Fruit fly (Drosophila melanogaster): ENCODE results near the gene CG31086.

CG31086 gene

dm6 chr3R:26188708-26189107 lies 3.7 kb downstream of the CG31086 start, which contains the start of gene CG6073 (continued):
- TF ChIP-seq CG1529 (GFP tag; optimal IDR thresholded peaks at IDR 0.05) (no peak), CG3163 (GFP tag; optimal IDR thresholded peaks at IDR 0.05) (peak; percentile 46), stwl (tag; optimal IDR thresholded peaks at IDR 0.05) (peak; percentile 98), CG4854 (GFP tag; optimal IDR thresholded peaks at IDR 0.05) (peak; percentile 30), CG13287 (GFP tag; IDR thresholded peaks at IDR 0.05; ENCODE audit: partially characterized antibody) (peak; percentile 69), sob (GFP tag; IDR thresholded peaks at IDR 0.05) (peak; percentile 64), CG14667 (GFP tag; IDR thresholded peaks at IDR 0.05) (no peak), onecut (GFP tag; IDR thresholded peaks at IDR 0.05) (0 out of 2 replicates have a peak, but pooled peaks have one; percentile 6), ham (GFP tag; IDR thresholded peaks at IDR 0.05) (no peak), emc (GFP tag; optimal IDR thresholded peaks at IDR 0.05) (peak; percentile 34), NfI (GFP tag; optimal IDR thresholded peaks at IDR 0.05) (peak; percentile 49), CG15514 (GFP tag; optimal IDR thresholded peaks at IDR 0.05) (peak; percentile 87), mirr (GFP tag; optimal IDR thresholded peaks at IDR 0.05) (peak; percentile 24), jigr1 (GFP tag; IDR thresholded peaks at IDR 0.05) (no peak), unpg (GFP tag; optimal IDR thresholded peaks at IDR 0.05) (peak; percentile 35), CG1233 (GFP tag; optimal IDR thresholded peaks at IDR 0.05) (no peak), yki (optimal IDR thresholded peaks at IDR 0.05) (peak; percentile 12), CoRest (tag; optimal IDR thresholded peaks at IDR 0.05) (peak; percentile 73), CG9437 (GFP tag; optimal IDR thresholded peaks at IDR 0.05) (no peak), nau (GFP tag; optimal IDR thresholded peaks at IDR 0.05) (no peak), Oli (tag; optimal IDR thresholded peaks at IDR 0.05) (peak; percentile 3), Mes4 (GFP tag; optimal IDR thresholded peaks at IDR 0.05) (peak; percentile 15), eve (GFP tag; optimal IDR thresholded peaks at IDR 0.05) (peak in 1 of 2 experiments; percentile 54), so (GFP tag; IDR thresholded peaks at IDR 0.05) (0 out of 3 replicates have a peak, but pooled peaks have one; percentile 36), CG6272 (GFP tag; IDR thresholded peaks at IDR 0.05) (peak; percentile 33; the same call in 1 of the 2 replicates), CG17612 (GFP tag; IDR thresholded peaks at IDR 0.05) (0 out of 2 replicates have a peak, but pooled peaks have one; percentile 11), Lhr (GFP tag; optimal IDR thresholded peaks at IDR 0.05) (peak; percentile 98), slp2 (GFP tag; optimal IDR thresholded peaks at IDR 0.05) (peak; percentile 21), CG13894 (tag; optimal IDR thresholded peaks at IDR 0.05) (peak; percentile 83), ranshi (GFP tag; IDR thresholded peaks at IDR 0.05) (peak; percentile 40; the same call in 1 of the 2 replicates), CG17359 (tag; optimal IDR thresholded peaks at IDR 0.05) (peak; percentile 1), Ptx1 (GFP tag; IDR thresholded peaks at IDR 0.05) (peak; percentile 57), caup (GFP tag; optimal IDR thresholded peaks at IDR 0.05; ENCODE audit: severe bottlenecking) (peak; percentile 18), B-H2 (GFP tag; optimal IDR thresholded peaks at IDR 0.05) (peak; percentile 52), fd64A (GFP tag; optimal IDR thresholded peaks at IDR 0.05) (no peak), Adf1 (GFP tag; IDR thresholded peaks at IDR 0.05) (peak; percentile 33), CG2116 (GFP tag; optimal IDR thresholded peaks at IDR 0.05) (peak; percentile 26), HLH54F (GFP tag; optimal IDR thresholded peaks at IDR 0.05) (peak; percentile 62), CG6654 (GFP tag; optimal IDR thresholded peaks at IDR 0.05) (peak; percentile 16), vfl (GFP tag; optimal IDR thresholded peaks at IDR 0.05) (peak; percentile 41), ken (GFP tag; IDR thresholded peaks at IDR 0.05) (no peak), CG3847 (GFP tag; IDR thresholded peaks at IDR 0.05) (peak; percentile 81), cad (GFP tag; optimal IDR thresholded peaks at IDR 0.05) (no peak)
